Worm (Caenorhabditis elegans): ENCODE data around the gene Y71G10AR.4.

The Y71G10AR.4 gene

DNA sequence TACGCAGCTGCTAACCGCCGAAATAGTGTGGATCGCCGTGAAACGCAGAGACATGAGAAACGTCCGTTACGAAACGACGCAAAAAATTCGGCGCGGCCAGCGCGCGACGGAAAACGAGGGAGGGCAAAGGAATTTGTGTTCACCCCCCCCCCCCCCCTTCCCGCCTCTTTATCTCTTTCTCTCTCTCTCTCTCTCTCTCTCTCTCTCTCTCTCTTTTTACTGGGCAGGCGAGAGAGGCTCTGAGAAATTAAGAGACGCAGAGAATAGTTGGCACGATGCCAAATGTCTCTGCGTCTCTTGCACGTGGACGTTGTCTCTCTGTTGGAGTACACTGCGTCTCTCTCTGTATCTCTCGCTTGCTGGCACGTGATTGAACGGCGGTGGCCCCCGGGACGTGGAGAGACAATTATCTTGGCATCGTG, 20.5 kb downstream of the Y71G10AR.4 start (continued):
- TF ChIP-seq dmd-9 (GFP tag; IDR thresholded peaks at IDR 0.05), result peak; percentile 60; the same call in 1 of the 2 replicates
- no peak for TF ChIP-seq F44E2.7 (GFP tag; IDR thresholded peaks at IDR 0.05)
- 0 out of 2 replicates have a peak, but pooled peaks have one; percentile 6 for TF ChIP-seq dmd-8 (GFP tag; IDR thresholded peaks at IDR 0.05)
- peak; percentile 94 for TF ChIP-seq spr-3 (GFP tag; optimal IDR thresholded peaks at IDR 0.05)
- peak; percentile 80 for TF ChIP-seq nhr-77 (tag; optimal IDR thresholded peaks at IDR 0.05)
- no peak for TF ChIP-seq R02D3.7 (tag; optimal IDR thresholded peaks at IDR 0.05)
- TF ChIP-seq rbr-2 (tag; optimal IDR thresholded peaks at IDR 0.05), result peak; percentile 97
- no peak for TF ChIP-seq ama-1 (optimal IDR thresholded peaks at IDR 0.05)
- TF ChIP-seq saeg-2 (GFP tag; IDR thresholded peaks at IDR 0.05), result peak; percentile 98
- TF ChIP-seq daf-16 (GFP tag; optimal IDR thresholded peaks at IDR 0.05), result peak; percentile 38 to 92
- TF ChIP-seq daf-16 (tag; optimal IDR thresholded peaks at IDR 0.05), result peak; percentile 28
- peak; percentile 92 for TF ChIP-seq zfp-3 (GFP tag; conservative IDR thresholded peaks at IDR 0.05)
- peak; percentile 98 for TF ChIP-seq pha-4 (GFP tag; IDR thresholded peaks at IDR 0.05)
- no peak for TF ChIP-seq pha-4 (tag; optimal IDR thresholded peaks at IDR 0.05)
- TF ChIP-seq duxl-1 (tag; optimal IDR thresholded peaks at IDR 0.05; ENCODE audit: poor library complexity), result peak; percentile 89
- TF ChIP-seq cey-2 (tag; optimal IDR thresholded peaks at IDR 0.05; ENCODE audit: borderline replicate concordance, insufficient read depth), result no peak
- no peak for TF ChIP-seq zag-1 (tag; optimal IDR thresholded peaks at IDR 0.05)
- no peak for TF ChIP-seq daf-19 (GFP tag; conservative IDR thresholded peaks at IDR 0.05)
- peak; percentile 66; the same call in 1 of the 2 replicates for TF ChIP-seq Y75B8A.6 (GFP tag; IDR thresholded peaks at IDR 0.05)
- TF ChIP-seq attf-4 (tag; optimal IDR thresholded peaks at IDR 0.05), result no peak
- peak; percentile 90 for TF ChIP-seq nhr-25 (tag; optimal IDR thresholded peaks at IDR 0.05; ENCODE audit: borderline replicate concordance, insufficient read depth)
- TF ChIP-seq vab-7 (GFP tag; IDR thresholded peaks at IDR 0.05), result peak; percentile 63
- TF ChIP-seq snpc-1.2 (GFP tag; IDR thresholded peaks at IDR 0.05), result peak; percentile 56
- TF ChIP-seq nhr-6 (tag; optimal IDR thresholded peaks at IDR 0.05), result peak; percentile 91
- peak; percentile 92 for TF ChIP-seq madf-9 (GFP tag; conservative IDR thresholded peaks at IDR 0.05)
- TF ChIP-seq ceh-20 (GFP tag; IDR thresholded peaks at IDR 0.05), result peak; percentile 98
- peak; percentile 82 for TF ChIP-seq ceh-32 (tag; optimal IDR thresholded peaks at IDR 0.05; ENCODE audit: poor library complexity)
- TF ChIP-seq nhr-41 (GFP tag; IDR thresholded peaks at IDR 0.05), result peak; percentile 55; the same call in 1 of the 2 replicates
- TF ChIP-seq spr-1 (tag; optimal IDR thresholded peaks at IDR 0.05), result peak; percentile 95
- peak; percentile 88 for TF ChIP-seq fkh-10 (GFP tag; optimal IDR thresholded peaks at IDR 0.05)
- 0 out of 4 replicates have a peak, but pooled peaks of 1 of the 2 experiments have one; percentile 43 for TF ChIP-seq madf-5 (GFP tag; IDR thresholded peaks at IDR 0.05)
- TF ChIP-seq mep-1 (tag; optimal IDR thresholded peaks at IDR 0.05), result peak; percentile 95
- TF ChIP-seq php-3 (GFP tag; IDR thresholded peaks at IDR 0.05), result peak; percentile 91
- TF ChIP-seq ztf-11 (tag; optimal IDR thresholded peaks at IDR 0.05), result no peak
- peak; percentile 88 for TF ChIP-seq nhr-42 (GFP tag; IDR thresholded peaks at IDR 0.05)
- peak; percentile 94 for TF ChIP-seq F37D6.2 (tag; optimal IDR thresholded peaks at IDR 0.05)

DNA sequence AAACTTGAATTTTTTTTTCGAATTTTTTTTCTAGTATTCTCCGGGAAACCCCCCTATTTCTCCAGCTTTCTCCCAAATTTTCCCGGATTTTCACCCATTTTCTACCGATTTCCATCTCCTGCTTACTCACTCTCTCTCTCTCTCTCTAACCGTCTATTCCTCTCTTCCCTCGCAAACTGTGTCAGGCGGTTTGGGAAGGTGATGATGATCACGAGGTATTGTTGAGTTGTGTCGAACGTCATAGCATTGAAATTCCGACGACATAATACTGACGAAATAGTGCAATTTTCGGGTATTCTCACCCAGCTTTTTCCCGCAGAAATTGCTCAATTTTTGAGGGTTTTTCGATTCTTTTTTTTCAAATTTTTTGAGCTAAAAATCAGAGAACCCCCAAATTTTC, 21.3 kb downstream of the Y71G10AR.4 start:
- TF ChIP-seq rbr-2 (tag; optimal IDR thresholded peaks at IDR 0.05), result no peak
- TF ChIP-seq lin-15B (tag; optimal IDR thresholded peaks at IDR 0.05), result no peak
- TF ChIP-seq lim-7 (GFP tag; IDR thresholded peaks at IDR 0.05), result no peak
- no peak for TF ChIP-seq egl-43 (GFP tag; IDR thresholded peaks at IDR 0.05)
- no peak for TF ChIP-seq daf-16 (GFP tag; optimal IDR thresholded peaks at IDR 0.05)
- TF ChIP-seq daf-16 (tag; optimal IDR thresholded peaks at IDR 0.05), result peak; percentile 30
- TF ChIP-seq D1046.2 (GFP tag; IDR thresholded peaks at IDR 0.05), result no peak
- no peak for TF ChIP-seq Y75B8A.6 (GFP tag; IDR thresholded peaks at IDR 0.05)
- no peak for TF ChIP-seq pqm-1 (tag; optimal IDR thresholded peaks at IDR 0.05)
- TF ChIP-seq nhr-25 (tag; optimal IDR thresholded peaks at IDR 0.05; ENCODE audit: borderline replicate concordance, insufficient read depth), result no peak
- no peak for TF ChIP-seq F26F4.8 (GFP tag; conservative IDR thresholded peaks at IDR 0.05)
- TF ChIP-seq dmd-6 (GFP tag; IDR thresholded peaks at IDR 0.05), result peak; percentile 27; the same call in 1 of the 2 replicates
- TF ChIP-seq vab-7 (GFP tag; IDR thresholded peaks at IDR 0.05), result no peak
- TF ChIP-seq lir-3 (tag; optimal IDR thresholded peaks at IDR 0.05), result no peak
- TF ChIP-seq nhr-102 (tag; optimal IDR thresholded peaks at IDR 0.05), result no peak
- peak; percentile 23 for TF ChIP-seq duxl-1 (tag; optimal IDR thresholded peaks at IDR 0.05; ENCODE audit: poor library complexity)
- TF ChIP-seq lin-39 (tag; optimal IDR thresholded peaks at IDR 0.05), result no peak
- peak; percentile 26 for TF ChIP-seq mxl-3 (GFP tag; optimal IDR thresholded peaks at IDR 0.05)
- peak in 1 of 2 experiments; percentile 67 for TF ChIP-seq lsy-2 (tag; optimal IDR thresholded peaks at IDR 0.05)
- TF ChIP-seq fos-1 (tag; optimal IDR thresholded peaks at IDR 0.05), result no peak
- TF ChIP-seq ZK546.5 (tag; optimal IDR thresholded peaks at IDR 0.05), result no peak
- TF ChIP-seq hlh-30 (tag; optimal IDR thresholded peaks at IDR 0.05; ENCODE audit: insufficient read depth), result peak; percentile 95
- TF ChIP-seq spr-1 (tag; optimal IDR thresholded peaks at IDR 0.05), result no peak
